Worm (Caenorhabditis elegans) whole organism, young adult: ENCODE measurements around the gene F56F10.1.

Source experiments
- atf-7 ChIP-seq: sonication (generic microtip); optimal IDR thresholded peaks from 2 replicates; lab custom pipeline; 2017; ENCODE audit warnings: mild to moderate bottlenecking, missing genetic modification characterization, missing compliant biosample characterization
- him-1 ChIP-seq: sonication (generic microtip); optimal IDR thresholded peaks from 2 replicates; lab custom pipeline; 2016; ENCODE audit warnings: missing genotype, missing genetic modification reagents, missing genetic modification characterization, missing compliant biosample characterization
- unc-62 ChIP-seq: fragments of 150-350 bp; optimal IDR thresholded peaks from 2 replicates; lab custom pipeline; 2014; ENCODE audit warnings: missing biosample characterization, missing genetic modification reagents, missing genetic modification characterization

- TF ChIP-seq atf-7 (no peak), him-1 (tag; lab: Kevin White, UChicago) (no peak), unc-62 (GFP tag; lab: Kevin White, UChicago) (no peak)
Measured at ce11 chrX:910337-910736, 37.9 kb downstream of the F56F10.1 start.
